Worm (Caenorhabditis elegans): ENCODE measurements around the gene sec-5.

- TF ChIP-seq W03F9.2 (tag; optimal IDR thresholded peaks at IDR 0.05) (peak; percentile 10), him-1 (tag; optimal IDR thresholded peaks at IDR 0.05) (no peak), dao-5 (tag; optimal IDR thresholded peaks at IDR 0.05) (no peak)
Observed at ce11 chrII:9169450-9169960, 7.4 kb downstream of the sec-5 start, which contains the start of gene dpl-1.

Data from whole organism, L4/young adult.